Worm (Caenorhabditis elegans) whole organism, young adult: ENCODE data around the gene tmbi-4.
"Not testable (repeated sequence)": the region's sequence is repeated elsewhere in the genome, so short reads cannot be mapped to it uniquely, and the experiment has no call there.

Experiments used
- B0261.1 ChIP-seq: sonication (generic microtip); optimal IDR thresholded peaks from 2 replicates; lab custom pipeline; 2016; ENCODE audit warnings: mild to moderate bottlenecking, missing genetic modification characterization, moderate library complexity, missing compliant biosample characterization
- C17E4.6 ChIP-seq: fragments of 200-800 bp; sonication (Bioruptor generic); IDR thresholded peaks from 2 replicates; pipeline ENCODE4 v1.3.6; 2022; ENCODE audit warnings: missing genetic modification reagents, missing genetic modification characterization, missing compliant biosample characterization
- F10E7.11 ChIP-seq: sonication (generic microtip); optimal IDR thresholded peaks from 2 replicates; lab custom pipeline; 2017; ENCODE audit warnings: mild to moderate bottlenecking, missing genetic modification characterization, moderate library complexity, missing compliant biosample characterization
- F39B2.1 ChIP-seq: fragments of 200-800 bp; sonication (Bioruptor generic); IDR thresholded peaks from 2 replicates; pipeline ENCODE4 v1.3.6; 2022; ENCODE audit warnings: missing genetic modification reagents, missing genetic modification characterization, missing compliant biosample characterization
- F57C9.4 ChIP-seq: sonication (generic microtip); optimal IDR thresholded peaks from 2 replicates; lab custom pipeline; 2017; ENCODE audit warnings: mild to moderate bottlenecking, missing genetic modification characterization, missing compliant biosample characterization
- T26A5.8 ChIP-seq: sonication (generic microtip); optimal IDR thresholded peaks from 2 replicates; lab custom pipeline; 2016; ENCODE audit warnings: missing genetic modification characterization, missing compliant biosample characterization
- Y53F4B.3 ChIP-seq: fragments of 200-800 bp; sonication (Bioruptor generic); IDR thresholded peaks from 2 replicates; pipeline ENCODE4 v1.3.6; 2022; ENCODE audit warnings: missing genetic modification reagents, missing genetic modification characterization, missing compliant biosample characterization
- akir-1 ChIP-seq: fragments of 200-800 bp; sonication (Bioruptor generic); optimal IDR thresholded peaks from 2 replicates; lab custom pipeline; 2018; ENCODE audit warnings: mild to moderate bottlenecking, missing genetic modification characterization, moderate library complexity, missing compliant biosample characterization
- attf-3 ChIP-seq: fragments of 200-800 bp; sonication (Bioruptor generic); conservative IDR thresholded peaks from 2 replicates; pipeline ENCODE4 v1.3.6; 2022; ENCODE audit warnings: missing genetic modification reagents, missing genetic modification characterization, missing compliant biosample characterization
- bed-2 ChIP-seq: fragments of 200-800 bp; sonication (Bioruptor generic); IDR thresholded peaks from 2 replicates; pipeline ENCODE4 v1.3.6; 2022; ENCODE audit warnings: missing genetic modification reagents, missing genetic modification characterization, missing compliant biosample characterization
- ceh-100 ChIP-seq: fragments of 200-800 bp; sonication (Bioruptor generic); IDR thresholded peaks from 2 replicates; pipeline ENCODE4 v1.3.6; 2022; ENCODE audit warnings: missing genetic modification reagents, missing genetic modification characterization, missing compliant biosample characterization
- ceh-27 ChIP-seq: fragments of 200-800 bp; sonication (Bioruptor generic); optimal IDR thresholded peaks from 2 replicates; lab custom pipeline; 2018; ENCODE audit warnings: mild to moderate bottlenecking, missing genetic modification characterization, moderate library complexity, missing compliant biosample characterization
- dox-1 ChIP-seq: fragments of 200-800 bp; sonication (Bioruptor generic); IDR thresholded peaks from 2 replicates; pipeline ENCODE4 v1.3.6; 2022; ENCODE audit warnings: missing genetic modification reagents, missing genetic modification characterization, missing compliant biosample characterization
- dpff-1 ChIP-seq: sonication (generic microtip); optimal IDR thresholded peaks from 2 replicates; lab custom pipeline; 2017; ENCODE audit warnings: mild to moderate bottlenecking, missing genetic modification characterization, missing compliant biosample characterization
- egrh-3 ChIP-seq: fragments of 200-800 bp; sonication (Bioruptor generic); IDR thresholded peaks from 2 replicates; pipeline ENCODE4 v1.3.6; 2022; ENCODE audit warnings: missing genetic modification reagents, missing genetic modification characterization, missing compliant biosample characterization
- ets-4 ChIP-seq: fragments of 200-800 bp; sonication (Bioruptor generic); optimal IDR thresholded peaks from 2 replicates; lab custom pipeline; 2018; ENCODE audit warnings: mild to moderate bottlenecking, missing genetic modification characterization, missing compliant biosample characterization
- him-1 ChIP-seq: sonication (generic microtip); optimal IDR thresholded peaks from 2 replicates; lab custom pipeline; 2016; ENCODE audit warnings: missing genotype, missing genetic modification reagents, missing genetic modification characterization, missing compliant biosample characterization
- hlh-12 ChIP-seq: sonication (generic microtip); optimal IDR thresholded peaks from 2 replicates; lab custom pipeline; 2016; ENCODE audit warnings: missing genetic modification characterization, missing compliant biosample characterization
- hsf-1 ChIP-seq: fragments of 200-800 bp; sonication (Bioruptor generic); IDR thresholded peaks from 2 replicates; pipeline ENCODE4 v1.3.6; 2022; ENCODE audit warnings: missing genetic modification reagents, missing genetic modification characterization, missing compliant biosample characterization
- lag-1 ChIP-seq: fragments of 200-800 bp; sonication (Bioruptor generic); IDR thresholded peaks from 2 replicates; pipeline ENCODE4 v1.3.6; 2022; ENCODE audit warnings: missing genetic modification reagents, missing genetic modification characterization, missing compliant biosample characterization
- lsl-1 ChIP-seq: fragments of 200-800 bp; sonication (Bioruptor generic); optimal IDR thresholded peaks from 2 replicates; lab custom pipeline; 2018; ENCODE audit warnings: mild to moderate bottlenecking, missing genetic modification characterization, moderate library complexity, missing compliant biosample characterization
- lsy-27 ChIP-seq: sonication (generic microtip); optimal IDR thresholded peaks from 2 replicates; lab custom pipeline; 2017; ENCODE audit warnings: missing genetic modification characterization, mild to moderate bottlenecking, missing compliant biosample characterization, antibody characterized with exemption, missing genotype, borderline replicate concordance; ENCODE audit not compliant: insufficient read depth
- madf-3 ChIP-seq: fragments of 200-800 bp; sonication (Bioruptor generic); IDR thresholded peaks from 2 replicates; pipeline ENCODE4 v1.3.6; 2022; ENCODE audit warnings: missing genetic modification reagents, missing genetic modification characterization, missing compliant biosample characterization
- madf-8 ChIP-seq: fragments of 200-800 bp; sonication (Bioruptor generic); conservative IDR thresholded peaks from 2 replicates; pipeline ENCODE4 v1.3.6; 2022; ENCODE audit warnings: missing genetic modification reagents, missing genetic modification characterization, missing compliant biosample characterization
- mes-4 ChIP-seq: sonication (generic microtip); optimal IDR thresholded peaks from 2 replicates; lab custom pipeline; 2016; ENCODE audit warnings: missing genotype, missing genetic modification characterization, missing compliant biosample characterization
- nfya-2 ChIP-seq: fragments of 200-800 bp; sonication (Bioruptor generic); IDR thresholded peaks from 2 replicates; pipeline ENCODE4 v1.3.6; 2022; ENCODE audit warnings: missing genetic modification reagents, missing genetic modification characterization, missing compliant biosample characterization
- nhr-27 ChIP-seq: fragments of 200-800 bp; sonication (Bioruptor generic); optimal IDR thresholded peaks from 2 replicates; lab custom pipeline; 2018; ENCODE audit warnings: mild to moderate bottlenecking, missing genetic modification characterization, moderate library complexity, missing compliant biosample characterization
- nhr-90 ChIP-seq: sonication (generic microtip); optimal IDR thresholded peaks from 2 replicates; lab custom pipeline; 2016; ENCODE audit warnings: missing genotype, mild to moderate bottlenecking, missing genetic modification characterization, missing compliant biosample characterization
- pbrm-1 ChIP-seq: fragments of 200-800 bp; sonication (Bioruptor generic); IDR thresholded peaks from 2 replicates; pipeline ENCODE4 v1.3.6; 2022; ENCODE audit warnings: missing genetic modification reagents, missing genetic modification characterization, missing compliant biosample characterization
- rpc-1 ChIP-seq, 2 experiments: fragments of 150-350 bp in 1 of 2; sonication (generic microtip) in 1 of 2; optimal IDR thresholded peaks; 2 replicates each; lab custom pipeline; 2014 to 2018; ENCODE audit warnings: missing biosample characterization in 1 of 2, missing genetic modification characterization in 1 of 2, missing genetic modification reagents in 1 of 2, missing genotype in 1 of 2
- snpc-4 ChIP-seq, 5 experiments: fragments of 150-350 bp in 1 of 5; sonication (generic microtip) in 4 of 5; optimal IDR thresholded peaks; 2 replicates each; lab custom pipeline; 2014 to 2018; ENCODE audit warnings: missing genetic modification characterization in 5 of 5, missing biosample characterization in 3 of 5, antibody characterized with exemption in 2 of 5, mild to moderate bottlenecking in 2 of 5, missing compliant biosample characterization in 2 of 5, missing genotype in 2 of 5, moderate library complexity in 2 of 5, missing genetic modification reagents in 1 of 5
- tbp1 ChIP-seq: fragments of 200-800 bp; sonication (Bioruptor generic); optimal IDR thresholded peaks from 2 replicates; lab custom pipeline; 2018; ENCODE audit warnings: mild to moderate bottlenecking, missing genetic modification characterization, missing compliant biosample characterization
- tbx-9 ChIP-seq: sonication (generic microtip); optimal IDR thresholded peaks from 2 replicates; lab custom pipeline; 2016; ENCODE audit warnings: borderline replicate concordance, missing genetic modification characterization, inconsistent platforms, missing compliant biosample characterization
- zim-3 ChIP-seq: sonication (generic microtip); optimal IDR thresholded peaks from 2 replicates; lab custom pipeline; 2017; ENCODE audit warnings: mild to moderate bottlenecking, missing genetic modification characterization, moderate library complexity, missing compliant biosample characterization
- ztf-6 ChIP-seq: fragments of 200-800 bp; sonication (Bioruptor generic); IDR thresholded peaks from 2 replicates; pipeline ENCODE4 v1.3.6; 2022; ENCODE audit warnings: missing genetic modification reagents, missing genetic modification characterization, missing compliant biosample characterization

Gene tmbi-4

DNA sequence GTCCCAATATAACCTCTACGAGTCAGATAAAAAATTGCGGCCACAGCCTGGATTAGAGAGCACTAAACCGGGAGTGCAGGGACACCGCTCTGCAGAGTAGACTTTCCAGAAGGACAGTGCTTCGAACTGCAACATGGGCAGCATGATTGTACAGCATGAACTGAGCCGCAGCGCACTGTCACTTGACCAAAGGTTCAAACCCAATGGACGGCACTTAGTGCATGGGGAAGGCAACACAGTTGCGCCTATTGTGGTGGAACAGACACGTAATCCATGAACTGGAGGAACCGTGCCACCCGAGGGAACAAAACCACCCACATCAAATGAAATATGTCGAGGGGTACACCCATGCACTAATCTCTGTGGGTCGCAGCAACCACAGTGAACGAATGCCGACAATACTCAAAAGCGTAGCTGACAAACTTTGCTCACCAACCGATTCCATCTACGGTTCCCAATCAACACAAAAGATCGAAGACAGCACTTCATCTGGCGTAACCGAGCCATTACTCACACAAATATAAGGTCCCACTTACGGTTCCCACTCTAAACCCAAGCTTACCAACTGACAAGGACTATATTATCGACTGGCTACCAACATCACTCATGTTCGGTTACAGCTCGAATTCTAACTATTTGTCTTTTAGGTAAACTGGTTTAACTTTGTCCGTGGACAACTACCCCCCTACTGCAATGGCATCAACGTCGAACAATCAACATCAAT is 45.0 kb downstream of the tmbi-4 start:
- TF ChIP-seq B0261.1 (tag; lab: Kevin White, UChicago) = no peak
- TF ChIP-seq zim-3 (tag; lab: Kevin White, UChicago) = no peak
- no peak for TF ChIP-seq tbx-9
- TF ChIP-seq hsf-1 (GFP tag; lab: Robert Waterston, UW) = no peak
- no peak for TF ChIP-seq dpff-1 (tag; lab: Kevin White, UChicago)

DNA sequence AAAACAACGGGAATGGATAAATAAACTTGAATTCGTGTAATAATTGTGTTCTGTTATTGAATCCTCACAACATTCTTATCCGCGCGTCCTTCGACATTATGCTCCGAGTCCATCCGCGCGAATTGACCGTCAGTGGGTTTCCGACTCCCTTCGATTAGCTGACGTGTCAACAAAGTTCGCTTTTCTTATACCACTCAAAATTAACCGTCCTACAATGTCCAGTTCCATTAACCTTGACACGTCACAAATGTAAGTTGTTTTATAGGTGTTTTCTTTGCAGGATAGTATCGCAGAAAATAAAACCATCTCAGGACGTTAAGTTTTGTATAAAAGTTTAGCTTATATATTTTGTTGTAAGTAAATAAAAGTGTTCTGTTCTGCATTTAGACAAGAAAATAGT is 53.0 kb downstream of the tmbi-4 start, which contains the start of gene crb-3:
Gene crb-3, plus strand, starts transcription at position 301 of the 400 bp plus-strand sequence.
- TF ChIP-seq dox-1 (GFP tag; lab: Robert Waterston, UW); hlh-12 (tag; lab: Kevin White, UChicago); tbp1 (GFP tag; lab: Kevin White, UChicago): not testable (repeated sequence)

DNA sequence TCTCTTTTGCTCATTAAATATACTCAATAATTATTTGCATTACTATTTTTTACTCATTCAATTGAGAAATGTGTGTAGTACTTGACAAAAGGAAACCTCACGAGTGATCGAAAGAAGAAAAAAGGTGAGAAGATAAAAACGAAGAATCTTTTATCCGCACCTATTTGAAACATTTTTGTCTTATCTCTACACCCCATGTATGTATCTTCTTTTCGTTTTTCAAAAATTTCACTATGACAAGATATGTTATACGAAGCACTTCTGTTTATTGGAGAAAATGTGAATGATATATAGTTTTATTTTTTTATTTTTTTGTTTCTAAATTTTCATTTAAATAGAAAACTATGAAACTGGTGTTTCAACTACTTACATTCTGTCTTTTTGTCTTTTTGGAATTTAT is 54.5 kb downstream of the tmbi-4 start:
- no peak for TF ChIP-seq egrh-3 (GFP tag; lab: Robert Waterston, UW)
- TF ChIP-seq him-1 (tag; lab: Kevin White, UChicago) = no peak
- no peak for TF ChIP-seq akir-1 (GFP tag; lab: Kevin White, UChicago)
- TF ChIP-seq rpc-1 (optimal IDR thresholded peaks at IDR 0.05; lab: Kevin White, UChicago) = no peak
- TF ChIP-seq rpc-1 (tag; optimal IDR thresholded peaks at IDR 0.05; lab: Kevin White, UChicago) = no peak
- no peak for TF ChIP-seq nhr-90
- TF ChIP-seq ceh-27 (GFP tag; lab: Kevin White, UChicago) = no peak
- TF ChIP-seq F10E7.11 (tag; lab: Kevin White, UChicago) = no peak
- TF ChIP-seq F39B2.1 (GFP tag; lab: Robert Waterston, UW) = no peak
- TF ChIP-seq snpc-4 (GFP tag; optimal IDR thresholded peaks at IDR 0.05; lab: Kevin White, UChicago) = no peak
- TF ChIP-seq snpc-4 (tag; optimal IDR thresholded peaks at IDR 0.05; lab: Kevin White, UChicago) = no peak
- no peak for TF ChIP-seq lag-1 (GFP tag; lab: Robert Waterston, UW)
- TF ChIP-seq pbrm-1 (GFP tag; lab: Robert Waterston, UW) = no peak
- no peak for TF ChIP-seq nhr-27 (tag; lab: Kevin White, UChicago)
- TF ChIP-seq hsf-1 (GFP tag; lab: Robert Waterston, UW) = no peak
- no peak for TF ChIP-seq nfya-2
- TF ChIP-seq Y53F4B.3 (GFP tag; lab: Robert Waterston, UW) = no peak
- no peak for TF ChIP-seq ceh-100 (GFP tag; lab: Robert Waterston, UW)
- no peak for TF ChIP-seq mes-4

DNA sequence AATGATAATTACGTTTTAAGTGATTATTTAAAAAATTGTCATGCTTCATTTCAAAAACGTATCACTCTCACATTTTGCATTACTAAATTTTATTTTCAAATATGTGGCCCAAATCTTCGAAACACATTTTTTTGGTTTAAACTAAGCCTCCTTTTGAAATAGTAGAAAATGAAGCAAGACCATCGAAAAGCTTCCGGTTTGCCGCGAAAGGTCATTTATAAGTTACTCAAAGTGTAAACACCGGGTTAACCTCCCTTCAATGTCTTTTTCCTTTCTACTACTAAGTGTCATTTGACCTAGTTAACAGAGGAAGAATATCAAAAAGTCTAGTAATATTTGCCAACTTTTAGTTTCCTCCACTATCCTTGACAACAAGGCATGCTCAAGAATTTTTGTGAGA is 56.2 kb downstream of the tmbi-4 start:
- TF ChIP-seq ets-4 (GFP tag; lab: Kevin White, UChicago) (no peak), F57C9.4 (tag; lab: Kevin White, UChicago) (no peak), T26A5.8 (tag; lab: Kevin White, UChicago) (no peak), dpff-1 (tag; lab: Kevin White, UChicago) (no peak), C17E4.6 (GFP tag; lab: Robert Waterston, UW) (no peak), akir-1 (GFP tag; lab: Kevin White, UChicago) (no peak), ztf-6 (GFP tag; lab: Robert Waterston, UW) (no peak), madf-3 (GFP tag; lab: Robert Waterston, UW) (no peak), lsl-1 (no peak), madf-8 (GFP tag; lab: Robert Waterston, UW) (no peak), egrh-3 (GFP tag; lab: Robert Waterston, UW) (no peak), attf-3 (no peak), bed-2 (GFP tag; lab: Robert Waterston, UW) (no peak), F10E7.11 (tag; lab: Kevin White, UChicago) (no peak), lsy-27 (tag; lab: Kevin White, UChicago) (no peak)
